Fruit fly (Drosophila melanogaster) whole organism, embryonic: ENCODE measurements around the gene Sfp23F.

Experiments
- Adf1 ChIP-seq: fragments of 200-800 bp; sonication (Bioruptor generic); IDR thresholded peaks from 2 replicates; pipeline ENCODE4 v1.3.6; 2022; ENCODE audit warnings: missing biosample characterization, missing genetic modification characterization
- Bgb ChIP-seq: fragments of 200-800 bp; sonication (Bioruptor generic); IDR thresholded peaks from 2 replicates; pipeline ENCODE4 v1.3.6; 2022; ENCODE audit warnings: missing biosample characterization, missing genetic modification characterization; ENCODE audit not compliant: partially characterized antibody
- CG1024 ChIP-seq: fragments of 200-800 bp; sonication (Bioruptor generic); IDR thresholded peaks from 2 replicates; pipeline ENCODE4 v1.3.6; 2022; ENCODE audit warnings: missing biosample characterization, missing genetic modification characterization
- CG11085 ChIP-seq: fragments of 200-800 bp; sonication (Bioruptor generic); IDR thresholded peaks from 2 replicates; pipeline ENCODE4 v1.3.6; 2022; ENCODE audit warnings: missing biosample characterization, missing genetic modification characterization
- CG12104 ChIP-seq: fragments of 200-800 bp; sonication (Bioruptor generic); optimal IDR thresholded peaks from 3 replicates; lab custom pipeline; 2016; ENCODE audit warnings: missing biosample characterization, missing genetic modification characterization
- CG13775 ChIP-seq: fragments of 200-800 bp; sonication (Bioruptor generic); optimal IDR thresholded peaks from 3 replicates; lab custom pipeline; 2017; ENCODE audit warnings: missing biosample characterization, mild to moderate bottlenecking, missing genetic modification characterization
- CG17568 ChIP-seq: fragments of 200-800 bp; sonication (Bioruptor generic); optimal IDR thresholded peaks from 2 replicates; lab custom pipeline; 2018; ENCODE audit warnings: missing biosample characterization, mild to moderate bottlenecking, missing genetic modification characterization, moderate library complexity
- CG17612 ChIP-seq: fragments of 200-800 bp; sonication (Bioruptor generic); IDR thresholded peaks from 2 replicates; pipeline ENCODE4 v1.3.6; 2022; ENCODE audit warnings: missing biosample characterization, missing genetic modification characterization
- CG18011 ChIP-seq: fragments of 200-800 bp; sonication (Bioruptor generic); optimal IDR thresholded peaks from 2 replicates; lab custom pipeline; 2017; ENCODE audit warnings: missing biosample characterization, missing genetic modification characterization, mild to moderate bottlenecking, moderate library complexity, missing genotype
- CG2199 ChIP-seq: fragments of 200-800 bp; sonication (Bioruptor generic); IDR thresholded peaks from 3 replicates; pipeline ENCODE4 v1.3.6; 2022; ENCODE audit warnings: missing biosample characterization, missing genetic modification characterization
- CG30020 ChIP-seq: fragments of 200-800 bp; optimal IDR thresholded peaks from 2 replicates; lab custom pipeline; 2019; ENCODE audit warnings: missing biosample characterization, mild to moderate bottlenecking, missing genetic modification characterization, moderate library complexity
- CG3163 ChIP-seq: fragments of 200-800 bp; sonication (Bioruptor generic); optimal IDR thresholded peaks from 3 replicates; lab custom pipeline; 2016; ENCODE audit warnings: missing biosample characterization, missing genetic modification characterization
- CG32772 ChIP-seq: fragments of 200-800 bp; sonication (Bioruptor generic); IDR thresholded peaks from 2 replicates; pipeline ENCODE4 v1.3.6; 2022; ENCODE audit warnings: missing biosample characterization, missing genetic modification characterization
- CG42726 ChIP-seq: fragments of 200-800 bp; sonication (Bioruptor generic); IDR thresholded peaks from 2 replicates; pipeline ENCODE4 v1.3.6; 2022; ENCODE audit warnings: missing biosample characterization, missing genetic modification characterization; ENCODE audit not compliant: partially characterized antibody
- CG6854 ChIP-seq: fragments of 200-800 bp; sonication (Bioruptor generic); optimal IDR thresholded peaks from 3 replicates; lab custom pipeline; 2017; ENCODE audit warnings: missing biosample characterization, mild to moderate bottlenecking, missing genetic modification characterization
- Dbx ChIP-seq: fragments of 200-800 bp; sonication (Bioruptor generic); IDR thresholded peaks from 3 replicates; pipeline ENCODE4 v1.3.6; 2022; ENCODE audit warnings: missing biosample characterization, missing genetic modification characterization
- Dip2 ChIP-seq: fragments of 200-800 bp; sonication (Bioruptor generic); IDR thresholded peaks from 2 replicates; pipeline ENCODE4 v1.3.6; 2022; ENCODE audit warnings: missing biosample characterization, missing genetic modification characterization
- Doc2 ChIP-seq: fragments of 200-800 bp; sonication (Bioruptor generic); IDR thresholded peaks from 2 replicates; pipeline ENCODE4 v1.3.6; 2022; ENCODE audit warnings: missing biosample characterization, missing genetic modification characterization
- E2f2 ChIP-seq: fragments of 200-800 bp; sonication (Bioruptor generic); IDR thresholded peaks from 2 replicates; pipeline ENCODE4 v1.3.6; 2022; ENCODE audit warnings: missing biosample characterization, missing genetic modification characterization
- Eip74EF ChIP-seq, 2 experiments: fragments of 200-800 bp in 1 of 2; fragments of >200 bp in 1 of 2; sonication (Bioruptor generic) in 1 of 2; optimal IDR thresholded peaks; 2 replicates each; lab custom pipeline; 2017 to 2019; ENCODE audit warnings: missing biosample characterization in 2 of 2, missing genetic modification characterization in 2 of 2, mild to moderate bottlenecking in 1 of 2, moderate library complexity in 1 of 2
- Fer1 ChIP-seq: fragments of 200-800 bp; sonication (Bioruptor generic); optimal IDR thresholded peaks from 2 replicates; lab custom pipeline; 2017; ENCODE audit warnings: missing biosample characterization, mild to moderate bottlenecking, missing genetic modification characterization
- Fer2 ChIP-seq: fragments of 200-800 bp; sonication (Bioruptor generic); optimal IDR thresholded peaks from 2 replicates; lab custom pipeline; 2018; ENCODE audit warnings: missing biosample characterization, mild to moderate bottlenecking, missing genetic modification characterization, moderate library complexity
- HLH54F ChIP-seq: fragments of 200-800 bp; sonication (Bioruptor generic); optimal IDR thresholded peaks from 3 replicates; lab custom pipeline; 2016; ENCODE audit warnings: missing biosample characterization, missing genetic modification characterization
- Hr51 ChIP-seq, 2 experiments: fragments of 200-800 bp; sonication (Bioruptor generic); optimal IDR thresholded peaks; 2 replicates in 1 of 2; 3 replicates in 1 of 2; lab custom pipeline; 2016 to 2018; ENCODE audit warnings: missing biosample characterization in 2 of 2, missing genetic modification characterization in 2 of 2, mild to moderate bottlenecking in 1 of 2, moderate library complexity in 1 of 2
- Hsf ChIP-seq: fragments of 200-800 bp; sonication (Bioruptor generic); optimal IDR thresholded peaks from 3 replicates; lab custom pipeline; 2016; ENCODE audit warnings: missing biosample characterization, missing genetic modification characterization
- Lim3 ChIP-seq: fragments of 200-800 bp; sonication (Bioruptor generic); IDR thresholded peaks from 2 replicates; pipeline ENCODE4 v1.3.6; 2022; ENCODE audit warnings: missing biosample characterization, missing genetic modification characterization
- Med ChIP-seq: fragments of 200-800 bp; sonication (Bioruptor generic); peaks from one replicate; lab custom pipeline; 2016; ENCODE audit warnings: missing biosample characterization, missing genetic modification characterization, mild to moderate bottlenecking, inconsistent platforms, moderate library complexity
- Neu2 ChIP-seq: fragments of 200-800 bp; sonication (Bioruptor generic); optimal IDR thresholded peaks from 3 replicates; lab custom pipeline; 2016; ENCODE audit warnings: missing biosample characterization, missing genetic modification characterization, borderline replicate concordance
- Trl ChIP-seq, 3 experiments: fragments of >200 bp in 2 of 3; fragments of 200-800 bp in 1 of 3; sonication (Bioruptor generic) in 1 of 3; optimal IDR thresholded peaks; 2 replicates in 1 of 3; 3 replicates in 2 of 3; lab custom pipeline; 2016 to 2017; ENCODE audit warnings: missing biosample characterization in 1 of 3, missing genetic modification characterization in 1 of 3
- az2 ChIP-seq: fragments of 200-800 bp; sonication (Bioruptor generic); optimal IDR thresholded peaks from 3 replicates; lab custom pipeline; 2016; ENCODE audit warnings: missing biosample characterization, missing genetic modification characterization
- bowl ChIP-seq: fragments of 200-800 bp; sonication (Bioruptor generic); IDR thresholded peaks from 2 replicates; pipeline ENCODE4 v1.3.6; 2022; ENCODE audit warnings: missing biosample characterization, missing genetic modification characterization
- cg ChIP-seq: fragments of 200-800 bp; sonication (Bioruptor generic); optimal IDR thresholded peaks from 3 replicates; lab custom pipeline; 2019; ENCODE audit warnings: missing biosample characterization, mild to moderate bottlenecking, missing genetic modification characterization, moderate library complexity
- ci ChIP-seq: fragments of 200-800 bp; sonication (Bioruptor generic); IDR thresholded peaks from 3 replicates; pipeline ENCODE4 v1.3.6; 2022; ENCODE audit warnings: missing biosample characterization, missing genetic modification characterization
- gce ChIP-seq: fragments of 200-800 bp; sonication (Bioruptor generic); IDR thresholded peaks from 3 replicates; pipeline ENCODE4 v1.3.6; 2022; ENCODE audit warnings: missing biosample characterization, missing genetic modification characterization
- gem ChIP-seq: fragments of 200-800 bp; sonication (Bioruptor generic); optimal IDR thresholded peaks from 2 replicates; lab custom pipeline; 2019; ENCODE audit warnings: missing biosample characterization, mild to moderate bottlenecking, missing genetic modification characterization, moderate library complexity
- insv ChIP-seq, 2 experiments: fragments of 200-800 bp; sonication (Bioruptor generic); optimal IDR thresholded peaks; 3 replicates each; lab custom pipeline; 2016 to 2018; ENCODE audit warnings: missing biosample characterization in 2 of 2, missing genetic modification characterization in 2 of 2
- lab ChIP-seq: fragments of 200-800 bp; sonication (Bioruptor generic); optimal IDR thresholded peaks from 3 replicates; lab custom pipeline; 2017; ENCODE audit warnings: missing biosample characterization, missing genetic modification characterization, mild to moderate bottlenecking, moderate library complexity, missing genetic modification reagents
- mam ChIP-seq: fragments of 200-800 bp; sonication (Bioruptor generic); optimal IDR thresholded peaks from 3 replicates; lab custom pipeline; 2016; ENCODE audit warnings: missing biosample characterization, missing genetic modification characterization
- mld ChIP-seq: fragments of 200-800 bp; sonication (Bioruptor generic); IDR thresholded peaks from 3 replicates; pipeline ENCODE4 v1.3.6; 2022; ENCODE audit warnings: missing biosample characterization, missing genetic modification characterization; ENCODE audit not compliant: partially characterized antibody
- nau ChIP-seq: fragments of 200-800 bp; sonication (Bioruptor generic); optimal IDR thresholded peaks from 3 replicates; lab custom pipeline; 2017; ENCODE audit warnings: missing biosample characterization, mild to moderate bottlenecking, missing genetic modification characterization, missing genetic modification reagents
- nerfin-1 ChIP-seq: fragments of 200-800 bp; sonication (Bioruptor generic); optimal IDR thresholded peaks from 3 replicates; lab custom pipeline; 2019; ENCODE audit warnings: missing biosample characterization, mild to moderate bottlenecking, missing genetic modification characterization, moderate library complexity
- pros ChIP-seq: fragments of 200-800 bp; sonication (Bioruptor generic); optimal IDR thresholded peaks from 3 replicates; lab custom pipeline; 2019; ENCODE audit warnings: missing biosample characterization, mild to moderate bottlenecking, missing genetic modification characterization, moderate library complexity
- sens ChIP-seq: fragments of 200-800 bp; sonication (Bioruptor generic); peaks from one replicate; lab custom pipeline; 2016; ENCODE audit warnings: missing biosample characterization, missing genetic modification characterization
- seq ChIP-seq: fragments of 200-800 bp; sonication (Bioruptor generic); IDR thresholded peaks from 2 replicates; pipeline ENCODE4 v1.3.6; 2022; ENCODE audit warnings: missing biosample characterization, missing genetic modification characterization
- slp2 ChIP-seq: fragments of 200-800 bp; sonication (Bioruptor generic); optimal IDR thresholded peaks from 2 replicates; lab custom pipeline; 2016; ENCODE audit warnings: missing biosample characterization, missing genetic modification characterization
- sr ChIP-seq: fragments of 200-800 bp; sonication (Bioruptor generic); IDR thresholded peaks from 3 replicates; pipeline ENCODE4 v1.3.6; 2022; ENCODE audit warnings: missing biosample characterization, missing genetic modification characterization
- trem ChIP-seq: fragments of 200-800 bp; optimal IDR thresholded peaks from 3 replicates; lab custom pipeline; 2019; ENCODE audit warnings: missing biosample characterization, mild to moderate bottlenecking, missing genetic modification characterization, moderate library complexity
- ttk ChIP-seq: fragments of 200-800 bp; sonication (Bioruptor generic); IDR thresholded peaks from 2 replicates; pipeline ENCODE4 v2.1.2; 2022; ENCODE audit warnings: missing biosample characterization, missing genetic modification characterization
- zfh2 ChIP-seq: fragments of 200-800 bp; sonication (Bioruptor generic); optimal IDR thresholded peaks from 2 replicates; lab custom pipeline; 2016; ENCODE audit warnings: missing biosample characterization, missing genetic modification characterization

Sfp23F gene

DNA sequence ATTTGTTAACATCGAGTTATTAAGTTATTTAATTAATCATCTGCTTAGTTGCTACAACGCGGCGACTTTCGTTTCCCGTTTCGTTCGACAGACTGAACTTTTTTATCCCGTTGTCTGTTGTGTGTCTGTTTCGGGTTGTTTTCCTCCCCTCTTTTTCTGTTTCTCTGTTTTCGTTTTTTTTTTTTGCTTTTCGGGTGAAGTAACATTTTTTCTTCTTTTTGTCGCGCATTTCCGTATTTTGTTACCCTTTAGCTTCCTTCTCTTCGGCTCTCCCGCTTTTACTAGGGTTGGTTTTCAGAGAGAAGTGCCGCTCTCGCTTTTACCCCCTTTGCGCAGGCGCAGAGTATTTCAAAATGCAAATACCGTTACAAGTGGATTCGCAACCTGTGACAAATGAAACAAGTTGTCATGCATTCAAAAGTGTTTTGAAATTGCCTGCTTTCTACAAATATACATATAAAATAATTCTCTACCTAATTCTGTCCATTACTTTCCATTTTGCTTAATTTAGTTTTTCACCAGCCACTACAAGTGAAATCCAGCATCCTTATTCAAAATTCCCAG lies 39.2 kb upstream of the Sfp23F start, which contains the start of gene Pgant2 (continued):
- TF ChIP-seq az2 (no peak), nerfin-1 (tag; lab: Kevin White, UChicago) (peak; percentile 95), zfh2 (GFP tag; lab: Kevin White, UChicago) (no peak), Dip2 (no peak)

DNA sequence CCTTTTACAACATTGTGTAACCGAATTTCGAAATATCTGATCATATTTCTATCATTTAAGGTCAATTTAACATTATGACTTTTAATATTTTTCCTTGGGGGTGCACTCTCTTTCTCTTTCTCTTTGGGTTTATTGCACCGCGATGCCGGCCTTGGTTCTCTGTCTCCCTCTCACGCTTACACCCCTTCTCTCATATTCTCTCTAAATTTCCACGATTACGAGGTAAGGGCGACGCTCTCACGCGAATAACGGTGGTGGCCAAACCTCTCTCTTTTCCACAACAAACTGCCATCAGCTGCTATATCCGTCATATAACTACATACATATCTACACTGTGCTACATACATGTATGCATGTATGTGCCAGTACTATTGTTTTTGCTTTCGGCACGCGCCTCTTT lies 38.4 kb upstream of the Sfp23F start:
- TF ChIP-seq CG11085 (GFP tag; lab: Robert Waterston, UW) = no peak
- no peak for TF ChIP-seq CG12104 (GFP tag; lab: Kevin White, UChicago)
- peak; percentile 12 for TF ChIP-seq sens (GFP tag; lab: Kevin White, UChicago)
- TF ChIP-seq CG6854 = no peak
- TF ChIP-seq CG13775 = no peak
- no peak for TF ChIP-seq CG30020 (tag; lab: Kevin White, UChicago)
- TF ChIP-seq nerfin-1 (tag; lab: Kevin White, UChicago) = peak; percentile 30
- TF ChIP-seq seq = peak; percentile 71; the same call in 1 of the 2 replicates
- TF ChIP-seq CG32772 (GFP tag; lab: Robert Waterston, UW) = no peak
- TF ChIP-seq gce (GFP tag; lab: Robert Waterston, UW) = no peak
- no peak for TF ChIP-seq CG17612 (GFP tag; lab: Robert Waterston, UW)
- no peak for TF ChIP-seq CG1024 (GFP tag; lab: Robert Waterston, UW)
- no peak for TF ChIP-seq Fer2 (tag; lab: Kevin White, UChicago)
- TF ChIP-seq ttk (GFP tag; lab: Robert Waterston, UW) = peak; percentile 26; the same call in 1 of the 2 replicates
- TF ChIP-seq bowl = no peak
- TF ChIP-seq slp2 (GFP tag; lab: Kevin White, UChicago) = no peak
- no peak for TF ChIP-seq mam (GFP tag; lab: Kevin White, UChicago)
- TF ChIP-seq Doc2 (GFP tag; lab: Robert Waterston, UW) = no peak
- no peak for TF ChIP-seq CG18011 (GFP tag; lab: Kevin White, UChicago)
- TF ChIP-seq mld = no peak
- TF ChIP-seq Trl (optimal IDR thresholded peaks at IDR 0.05; lab: Kevin White, UChicago) = peak; percentile 75 to 77
- no peak for TF ChIP-seq Trl (GFP tag; optimal IDR thresholded peaks at IDR 0.05; lab: Kevin White, UChicago)
- no peak for TF ChIP-seq Hr51 (GFP tag; optimal IDR thresholded peaks at IDR 0.05; lab: Kevin White, UChicago)
- TF ChIP-seq cg (GFP tag; lab: Kevin White, UChicago) = peak; percentile 29
- TF ChIP-seq gem (tag; lab: Kevin White, UChicago) = no peak
- no peak for TF ChIP-seq Neu2
- no peak for TF ChIP-seq Bgb
- peak; percentile 80 for TF ChIP-seq CG3163 (GFP tag; lab: Kevin White, UChicago)
- TF ChIP-seq Hsf = no peak
- no peak for TF ChIP-seq pros

DNA sequence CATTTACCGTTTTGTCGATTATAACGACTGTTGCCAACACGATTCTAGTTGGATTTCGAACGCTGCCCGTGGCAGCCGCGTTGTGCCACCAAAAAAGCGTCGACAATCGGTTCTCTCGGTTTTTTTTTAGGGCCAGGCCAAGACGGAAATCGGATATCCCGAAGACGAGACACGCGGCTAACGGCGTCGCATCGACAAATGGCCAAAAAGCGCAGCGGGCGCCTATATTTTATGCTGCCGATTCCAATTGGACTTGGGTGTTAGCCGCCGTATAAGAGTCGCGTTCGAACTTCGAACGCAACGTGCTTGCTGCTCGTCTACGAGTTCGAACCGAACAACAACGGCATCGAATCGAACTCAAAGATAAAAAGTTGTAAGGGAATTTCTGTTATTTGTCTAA lies 35.2 kb upstream of the Sfp23F start:
- TF ChIP-seq CG2199 (0 out of 3 replicates have a peak, but pooled peaks have one; percentile 16), trem (tag; lab: Kevin White, UChicago) (no peak), insv (GFP tag; optimal IDR thresholded peaks at IDR 0.05; lab: Kevin White, UChicago) (peak in 1 of 2 experiments; percentile 87), sr (0 out of 3 replicates have a peak, but pooled peaks have one; percentile 17), CG42726 (GFP tag; lab: Robert Waterston, UW) (0 out of 2 replicates have a peak, but pooled peaks have one; percentile 10), CG17568 (GFP tag; lab: Kevin White, UChicago) (peak; percentile 26), Eip74EF (GFP tag; optimal IDR thresholded peaks at IDR 0.05; lab: Kevin White, UChicago) (peak in 1 of 2 experiments; percentile 26), Lim3 (GFP tag; lab: Robert Waterston, UW) (no peak), ci (GFP tag; lab: Robert Waterston, UW) (peak; percentile 56; the same call in 2 of the 3 replicates), lab (GFP tag; lab: Kevin White, UChicago) (peak; percentile 2), nau (GFP tag; lab: Kevin White, UChicago) (peak; percentile 4), gem (tag; lab: Kevin White, UChicago) (no peak), Dbx (GFP tag; lab: Robert Waterston, UW) (0 out of 3 replicates have a peak, but pooled peaks have one; percentile 29), Fer1 (peak; percentile 18), Med (GFP tag; lab: Kevin White, UChicago) (peak; percentile 63), Adf1 (peak; percentile 49; the same call in 1 of the 2 replicates), E2f2 (GFP tag; lab: Robert Waterston, UW) (peak; percentile 12; the same call in 1 of the 2 replicates), HLH54F (GFP tag; lab: Kevin White, UChicago) (no peak)
